Worm (Caenorhabditis elegans) whole organism, L4 larva: ENCODE data around the gene hpo-6.
"Not testable (repeated sequence)": the region's sequence is repeated elsewhere in the genome, so short reads cannot be mapped to it uniquely, and the experiment has no call there.

Experiments
- fos-1 ChIP-seq: fragments of 150-350 bp; optimal IDR thresholded peaks from 2 replicates; lab custom pipeline; 2014; ENCODE audit warnings: missing biosample characterization, missing genetic modification characterization
- nhr-42 ChIP-seq: fragments of 200-800 bp; sonication (Bioruptor generic); IDR thresholded peaks from 2 replicates; pipeline ENCODE4 v1.3.6; 2022; ENCODE audit warnings: missing genetic modification characterization, missing compliant biosample characterization

DNA sequence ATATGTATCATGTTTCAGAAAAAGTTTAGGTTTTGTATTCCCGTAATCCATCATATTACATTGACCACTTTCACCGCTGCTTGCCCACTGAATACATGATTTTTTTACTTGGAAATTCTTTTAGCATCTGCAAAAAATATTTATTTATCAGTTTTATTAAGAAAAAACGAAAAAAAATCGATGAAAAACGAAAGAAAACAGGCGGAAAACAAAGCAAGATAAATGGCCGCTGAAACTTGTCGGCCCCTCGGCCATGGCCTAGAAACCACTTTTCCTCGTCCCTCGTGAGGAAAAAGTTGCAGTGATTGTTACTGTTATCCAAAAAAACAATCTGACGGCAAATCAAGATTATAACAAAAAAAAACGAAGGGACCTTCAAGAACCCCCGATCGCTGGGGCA lies 48.0 kb downstream of the hpo-6 start, which contains the start of gene dsl-3:
- not testable (repeated sequence) for TF ChIP-seq fos-1 (tag; lab: Kevin White, UChicago); nhr-42 (GFP tag; lab: Robert Waterston, UW)
